Fruit fly (Drosophila melanogaster): ENCODE data around the gene CG5860.
A peak's percentile ranks its signal among the peaks of the same experiment; 100 is the strongest.

The CG5860 gene

dm6 chr3R:17379051-17379450, 30.4 kb upstream of the CG5860 start (continued):
- TF ChIP-seq rib (GFP tag; IDR thresholded peaks at IDR 0.05): no peak
- TF ChIP-seq BEAF-32 (GFP tag; optimal IDR thresholded peaks at IDR 0.05): no peak
- TF ChIP-seq HHEX (GFP tag; optimal IDR thresholded peaks at IDR 0.05): no peak
- peak; percentile 45 for TF ChIP-seq gem (tag; optimal IDR thresholded peaks at IDR 0.05)
- 0 out of 2 replicates have a peak, but pooled peaks have one; percentile 31 for TF ChIP-seq Ptx1 (GFP tag; IDR thresholded peaks at IDR 0.05)
- no peak for TF ChIP-seq Hand (GFP tag; optimal IDR thresholded peaks at IDR 0.05)
- TF ChIP-seq CG12744 (GFP tag; optimal IDR thresholded peaks at IDR 0.05): no peak
- TF ChIP-seq CG5180 (GFP tag; optimal IDR thresholded peaks at IDR 0.05): no peak
- 0 out of 2 replicates have a peak, but pooled peaks have one; percentile 32 for TF ChIP-seq ttk (GFP tag; IDR thresholded peaks at IDR 0.05)
- no peak for TF ChIP-seq mam (GFP tag; optimal IDR thresholded peaks at IDR 0.05)
- TF ChIP-seq CG16779 (GFP tag; IDR thresholded peaks at IDR 0.05): no peak
- peak; percentile 43; the same call in 1 of the 3 replicates for TF ChIP-seq CG17361 (GFP tag; IDR thresholded peaks at IDR 0.05)
- TF ChIP-seq MBD-R2 (GFP tag; IDR thresholded peaks at IDR 0.05): no peak
- peak; percentile 35 for TF ChIP-seq CG7839 (tag; optimal IDR thresholded peaks at IDR 0.05)
- no peak for TF ChIP-seq Poxn (GFP tag; IDR thresholded peaks at IDR 0.05)
- no peak for TF ChIP-seq ind (GFP tag; optimal IDR thresholded peaks at IDR 0.05)
- peak; percentile 37 for TF ChIP-seq dmrt99B (tag; optimal IDR thresholded peaks at IDR 0.05)
- no peak for TF ChIP-seq CG3065 (GFP tag; optimal IDR thresholded peaks at IDR 0.05)
- no peak for TF ChIP-seq p53 (GFP tag; optimal IDR thresholded peaks at IDR 0.05)
- peak; percentile 48 for TF ChIP-seq CG11504 (tag; optimal IDR thresholded peaks at IDR 0.05)
- no peak for TF ChIP-seq NC2α (GFP tag; optimal IDR thresholded peaks at IDR 0.05)
- peak; percentile 0 for TF ChIP-seq Blimp-1 (GFP tag; optimal IDR thresholded peaks at IDR 0.05)
- no peak for TF ChIP-seq HLHmδ (GFP tag; optimal IDR thresholded peaks at IDR 0.05)
- no peak for TF ChIP-seq schlank (tag; optimal IDR thresholded peaks at IDR 0.05)
- no peak for TF ChIP-seq wek (GFP tag; optimal IDR thresholded peaks at IDR 0.05)
- TF ChIP-seq CkIIα-i1 (GFP tag; IDR thresholded peaks at IDR 0.05): no peak
- TF ChIP-seq Atf3 (GFP tag; optimal IDR thresholded peaks at IDR 0.05): no peak
- no peak for TF ChIP-seq tap (tag; optimal IDR thresholded peaks at IDR 0.05)
- no peak for TF ChIP-seq fd3F (GFP tag; optimal IDR thresholded peaks at IDR 0.05)
- TF ChIP-seq CG34376 (GFP tag; optimal IDR thresholded peaks at IDR 0.05): no peak
- peak; percentile 17; the same call in 1 of the 2 replicates for TF ChIP-seq Ada2b (GFP tag; IDR thresholded peaks at IDR 0.05)
- no peak for TF ChIP-seq repo (GFP tag; optimal IDR thresholded peaks at IDR 0.05)
- no peak for TF ChIP-seq lab (GFP tag; optimal IDR thresholded peaks at IDR 0.05)
- peak; percentile 19; the same call in 1 of the 2 replicates for TF ChIP-seq CG1024 (GFP tag; IDR thresholded peaks at IDR 0.05)
- no peak for TF ChIP-seq Awh (GFP tag; IDR thresholded peaks at IDR 0.05)
- TF ChIP-seq usp (GFP tag; optimal IDR thresholded peaks at IDR 0.05): no peak
- TF ChIP-seq ro (GFP tag; IDR thresholded peaks at IDR 0.05): 0 out of 2 replicates have a peak, but pooled peaks have one; percentile 19
- no peak for TF ChIP-seq CG17385 (GFP tag; optimal IDR thresholded peaks at IDR 0.05)
- TF ChIP-seq Med (GFP tag): no peak
- no peak for TF ChIP-seq ewg (GFP tag; optimal IDR thresholded peaks at IDR 0.05)
- no peak for TF ChIP-seq CG9817 (tag; optimal IDR thresholded peaks at IDR 0.05)
- no peak for TF ChIP-seq Hr51 (GFP tag; optimal IDR thresholded peaks at IDR 0.05)
- TF ChIP-seq Xrp1 (GFP tag; IDR thresholded peaks at IDR 0.05): peak; percentile 45
- peak; percentile 6 for TF ChIP-seq tin (GFP tag; optimal IDR thresholded peaks at IDR 0.05)
- TF ChIP-seq HLH3B (GFP tag; IDR thresholded peaks at IDR 0.05): no peak
- no peak for TF ChIP-seq Bteb2 (GFP tag; optimal IDR thresholded peaks at IDR 0.05)
- peak; percentile 32 for TF ChIP-seq CG30403 (GFP tag; optimal IDR thresholded peaks at IDR 0.05)
- peak; percentile 12 for TF ChIP-seq unpg (GFP tag; optimal IDR thresholded peaks at IDR 0.05)
- 0 out of 2 replicates have a peak, but pooled peaks have one; percentile 21 for TF ChIP-seq ssp (GFP tag; IDR thresholded peaks at IDR 0.05)
- TF ChIP-seq CG3995 (GFP tag; optimal IDR thresholded peaks at IDR 0.05): peak; percentile 90
- no peak for TF ChIP-seq CG18619 (GFP tag; optimal IDR thresholded peaks at IDR 0.05)

All from whole organism, embryonic.